Fruit fly (Drosophila melanogaster) whole organism, wandering third instar larva: ENCODE measurements around the gene CG17027.

Experiments
- Abd-B ChIP-seq: fragments of >200 bp; optimal IDR thresholded peaks from 2 replicates; lab custom pipeline; 2017; ENCODE audit warnings: missing biosample characterization, missing genetic modification characterization
- Dfd ChIP-seq: fragments of >200 bp; optimal IDR thresholded peaks from 2 replicates; lab custom pipeline; 2017; ENCODE audit warnings: missing biosample characterization, missing genetic modification characterization
- HLH106 ChIP-seq: fragments of 200-800 bp; optimal IDR thresholded peaks from 3 replicates; lab custom pipeline; 2019; ENCODE audit warnings: missing biosample characterization, mild to moderate bottlenecking, missing genetic modification characterization, moderate library complexity
- Hnf4 ChIP-seq: fragments of 200-800 bp; sonication (Bioruptor generic); optimal IDR thresholded peaks from 2 replicates; lab custom pipeline; 2016; ENCODE audit warnings: missing biosample characterization, mild to moderate bottlenecking, missing genetic modification characterization
- Myc ChIP-seq: fragments of >200 bp; optimal IDR thresholded peaks from 2 replicates; lab custom pipeline; 2017
- OdsH ChIP-seq: fragments of 200-800 bp; sonication (Bioruptor generic); optimal IDR thresholded peaks from 2 replicates; lab custom pipeline; 2016; ENCODE audit warnings: missing biosample characterization, mild to moderate bottlenecking, missing genetic modification characterization
- Vsx2 ChIP-seq: fragments of 200-300, 225-300 bp; sonication (Bioruptor generic); optimal IDR thresholded peaks from 2 replicates; lab custom pipeline; 2018; ENCODE audit warnings: missing biosample characterization, missing genetic modification characterization; ENCODE audit not compliant: partially characterized antibody
- br ChIP-seq: fragments of 200-800 bp; sonication (Bioruptor generic); optimal IDR thresholded peaks from 2 replicates; lab custom pipeline; 2016; ENCODE audit warnings: missing biosample characterization, missing genetic modification characterization
- dsf ChIP-seq: sonication (Bioruptor generic); optimal IDR thresholded peaks from 2 replicates; lab custom pipeline; 2016; ENCODE audit warnings: missing biosample characterization, missing genetic modification characterization, borderline replicate concordance
- h ChIP-seq: fragments of 200-800 bp; sonication (Bioruptor generic); optimal IDR thresholded peaks from 3 replicates; lab custom pipeline; 2016; ENCODE audit warnings: missing biosample characterization, mild to moderate bottlenecking, missing genetic modification characterization
- psq ChIP-seq: fragments of 200-800 bp; sonication (Bioruptor generic); optimal IDR thresholded peaks from 3 replicates; lab custom pipeline; 2017; ENCODE audit warnings: missing biosample characterization, mild to moderate bottlenecking, missing genetic modification characterization, moderate library complexity
- sage ChIP-seq: fragments of 200-800 bp; sonication (Bioruptor generic); optimal IDR thresholded peaks from 2 replicates; lab custom pipeline; 2016; ENCODE audit warnings: missing biosample characterization, mild to moderate bottlenecking, missing genetic modification characterization
- usp ChIP-seq: fragments of >200 bp; optimal IDR thresholded peaks from 2 replicates; lab custom pipeline; 2017; ENCODE audit warnings: missing biosample characterization, missing genetic modification characterization

dm6 chr3L:16012315-16012950 lies 32.5 kb downstream of the CG17027 start:
- no peak for TF ChIP-seq h (GFP tag; lab: Kevin White, UChicago)
- no peak for TF ChIP-seq Myc (lab: Kevin White, UChicago)
- TF ChIP-seq sage = no peak
- no peak for TF ChIP-seq Vsx2 (GFP tag; lab: Kevin White, UChicago)
- TF ChIP-seq OdsH (GFP tag; lab: Kevin White, UChicago) = no peak
- no peak for TF ChIP-seq Hnf4 (GFP tag; lab: Kevin White, UChicago)
- no peak for TF ChIP-seq HLH106 (tag; lab: Kevin White, UChicago)
- no peak for TF ChIP-seq psq (GFP tag; lab: Kevin White, UChicago)
- no peak for TF ChIP-seq usp (GFP tag; lab: Kevin White, UChicago)
- no peak for TF ChIP-seq dsf (GFP tag; lab: Kevin White, UChicago)
- TF ChIP-seq Dfd (GFP tag; lab: Kevin White, UChicago) = no peak
- TF ChIP-seq Abd-B (GFP tag; lab: Kevin White, UChicago) = no peak
- no peak for TF ChIP-seq br
